Worm (Caenorhabditis elegans): Measurements from ENCODE around the gene C45H4.18.

DNA sequence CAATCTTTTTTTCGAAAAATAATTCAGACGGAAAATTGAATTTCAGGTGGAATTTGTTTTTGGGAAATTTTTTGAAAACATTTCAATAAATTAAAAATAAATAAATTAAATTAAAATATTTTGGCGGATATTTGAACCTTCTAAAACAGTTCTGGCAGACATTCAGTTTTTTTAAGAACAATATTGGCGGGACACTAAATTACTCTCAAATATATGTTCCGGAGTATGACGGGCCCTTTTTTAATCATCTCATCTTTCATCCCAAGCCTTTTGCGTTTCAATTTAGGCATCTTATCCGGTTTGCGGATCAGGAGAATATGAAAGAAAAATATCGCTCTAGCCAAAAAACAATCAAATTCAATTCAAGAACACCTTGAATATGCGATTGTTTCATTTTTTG lies 31.5 kb downstream of the C45H4.18 start, which contains the start of gene svh-11:
- TF ChIP-seq nhr-28 (tag; optimal IDR thresholded peaks at IDR 0.05) (no peak), fos-1 (tag; optimal IDR thresholded peaks at IDR 0.05) (no peak), pha-4 (tag; optimal IDR thresholded peaks at IDR 0.05) (no peak), elt-3 (tag; optimal IDR thresholded peaks at IDR 0.05) (no peak), ama-1 (optimal IDR thresholded peaks at IDR 0.05) (no peak), ceh-9 (tag; optimal IDR thresholded peaks at IDR 0.05) (no peak), nhr-237 (tag; optimal IDR thresholded peaks at IDR 0.05) (no peak), R02D3.7 (tag; optimal IDR thresholded peaks at IDR 0.05) (no peak), nfya-1 (tag; optimal IDR thresholded peaks at IDR 0.05; ENCODE audit: insufficient read depth) (no peak)

Data from whole organism, L3 larva.